Fruit fly (Drosophila melanogaster) whole organism, embryonic: ENCODE data around the gene RhoGAP18B.

ENCODE experiments used
- Antp ChIP-seq: fragments of 200-800 bp; sonication (Bioruptor generic); optimal IDR thresholded peaks from 3 replicates; lab custom pipeline; 2016; ENCODE audit warnings: missing biosample characterization, missing genetic modification characterization
- CG10543 ChIP-seq: fragments of 200-800 bp; sonication (Bioruptor generic); optimal IDR thresholded peaks from 3 replicates; lab custom pipeline; 2017; ENCODE audit warnings: missing biosample characterization, mild to moderate bottlenecking, missing genetic modification characterization, moderate library complexity
- CG11696 ChIP-seq: fragments of 200-800 bp; sonication (Bioruptor generic); IDR thresholded peaks from 2 replicates; pipeline ENCODE4 v1.3.6; 2022; ENCODE audit warnings: missing biosample characterization, missing genetic modification characterization
- CG12071 ChIP-seq: fragments of 200-800 bp; sonication (Bioruptor generic); optimal IDR thresholded peaks from 3 replicates; lab custom pipeline; 2018; ENCODE audit warnings: missing biosample characterization, mild to moderate bottlenecking, missing genetic modification characterization
- CG12219 ChIP-seq: fragments of 200-800 bp; sonication (Bioruptor generic); optimal IDR thresholded peaks from 3 replicates; lab custom pipeline; 2018; ENCODE audit warnings: missing biosample characterization, mild to moderate bottlenecking, missing genetic modification characterization
- CG13624 ChIP-seq: fragments of 200-800 bp; sonication (Bioruptor generic); optimal IDR thresholded peaks from 2 replicates; lab custom pipeline; 2016; ENCODE audit warnings: missing biosample characterization, missing genetic modification characterization
- CG16813 ChIP-seq: fragments of 200-800 bp; sonication (Bioruptor generic); IDR thresholded peaks from 3 replicates; pipeline ENCODE4 v1.3.6; 2022; ENCODE audit warnings: missing biosample characterization, missing genetic modification characterization; ENCODE audit not compliant: partially characterized antibody
- CG17359 ChIP-seq: fragments of 200-800 bp; sonication (Bioruptor generic); optimal IDR thresholded peaks from 3 replicates; lab custom pipeline; 2018; ENCODE audit warnings: missing biosample characterization, mild to moderate bottlenecking, missing genetic modification characterization, moderate library complexity
- CG17612 ChIP-seq: fragments of 200-800 bp; sonication (Bioruptor generic); IDR thresholded peaks from 2 replicates; pipeline ENCODE4 v1.3.6; 2022; ENCODE audit warnings: missing biosample characterization, missing genetic modification characterization
- CG2116 ChIP-seq: fragments of 200-800 bp; sonication (Bioruptor generic); optimal IDR thresholded peaks from 3 replicates; lab custom pipeline; 2018; ENCODE audit warnings: missing biosample characterization, mild to moderate bottlenecking, missing genetic modification characterization
- CG31365 ChIP-seq: fragments of 200-800 bp; sonication (Bioruptor generic); optimal IDR thresholded peaks from 2 replicates; lab custom pipeline; 2018; ENCODE audit warnings: missing biosample characterization, mild to moderate bottlenecking, missing genetic modification characterization
- CG3163 ChIP-seq: fragments of 200-800 bp; sonication (Bioruptor generic); optimal IDR thresholded peaks from 3 replicates; lab custom pipeline; 2016; ENCODE audit warnings: missing biosample characterization, missing genetic modification characterization
- CG4707 ChIP-seq: fragments of 200-800 bp; sonication (Bioruptor generic); optimal IDR thresholded peaks from 2 replicates; lab custom pipeline; 2018; ENCODE audit warnings: missing biosample characterization, mild to moderate bottlenecking, missing genetic modification characterization, moderate library complexity
- CG6683 ChIP-seq: fragments of 200-800 bp; sonication (Bioruptor generic); optimal IDR thresholded peaks from 2 replicates; lab custom pipeline; 2017; ENCODE audit warnings: missing biosample characterization, mild to moderate bottlenecking, missing genetic modification characterization, missing genetic modification reagents
- Dad ChIP-seq: fragments of 200-800 bp; sonication (Bioruptor generic); optimal IDR thresholded peaks from 3 replicates; lab custom pipeline; 2016; ENCODE audit warnings: missing biosample characterization, missing genetic modification characterization
- Dfd ChIP-seq, 2 experiments: fragments of >200 bp; optimal IDR thresholded peaks; 2 replicates each; lab custom pipeline; 2017; ENCODE audit warnings: missing biosample characterization in 2 of 2, missing genetic modification characterization in 2 of 2
- Dip3 ChIP-seq: fragments of 200-800 bp; sonication (Bioruptor generic); optimal IDR thresholded peaks from 3 replicates; lab custom pipeline; 2016; ENCODE audit warnings: missing biosample characterization, missing genetic modification characterization
- Hand ChIP-seq: fragments of 200-800 bp; sonication (Bioruptor generic); optimal IDR thresholded peaks from 2 replicates; lab custom pipeline; 2017; ENCODE audit warnings: mild to moderate bottlenecking, missing biosample characterization, missing genetic modification reagents, missing genetic modification characterization
- HmgZ ChIP-seq: fragments of 200-800 bp; sonication (Bioruptor generic); optimal IDR thresholded peaks from 2 replicates; lab custom pipeline; 2018; ENCODE audit warnings: missing biosample characterization, mild to moderate bottlenecking, missing genetic modification characterization
- Hsf ChIP-seq: fragments of 200-800 bp; sonication (Bioruptor generic); optimal IDR thresholded peaks from 3 replicates; lab custom pipeline; 2016; ENCODE audit warnings: missing biosample characterization, missing genetic modification characterization
- Meics ChIP-seq: fragments of 200-800 bp; sonication (Bioruptor generic); optimal IDR thresholded peaks from 2 replicates; lab custom pipeline; 2017; ENCODE audit warnings: missing biosample characterization, mild to moderate bottlenecking, missing genetic modification characterization
- Mes4 ChIP-seq: fragments of 200-800 bp; sonication (Bioruptor generic); optimal IDR thresholded peaks from 2 replicates; lab custom pipeline; 2016; ENCODE audit warnings: missing biosample characterization, missing genetic modification characterization
- Neu2 ChIP-seq: fragments of 200-800 bp; sonication (Bioruptor generic); optimal IDR thresholded peaks from 3 replicates; lab custom pipeline; 2016; ENCODE audit warnings: missing biosample characterization, missing genetic modification characterization, borderline replicate concordance
- Optix ChIP-seq: fragments of 200-800 bp; sonication (Bioruptor generic); IDR thresholded peaks from 3 replicates; pipeline ENCODE4 v1.3.6; 2022; ENCODE audit warnings: missing biosample characterization, missing genetic modification characterization
- Vsx1 ChIP-seq: fragments of 200-800 bp; sonication (Bioruptor generic); optimal IDR thresholded peaks from 2 replicates; lab custom pipeline; 2017; ENCODE audit warnings: missing biosample characterization, mild to moderate bottlenecking, missing genetic modification characterization, missing genetic modification reagents
- Xrp1 ChIP-seq: fragments of 200-800 bp; sonication (Bioruptor generic); IDR thresholded peaks from 2 replicates; pipeline ENCODE4 v1.3.6; 2022; ENCODE audit warnings: missing biosample characterization, missing genetic modification characterization
- ab ChIP-seq: fragments of 200-800 bp; sonication (Bioruptor generic); optimal IDR thresholded peaks from 2 replicates; lab custom pipeline; 2016; ENCODE audit warnings: missing biosample characterization, missing genetic modification characterization
- abd-A ChIP-seq: fragments of 200-800 bp; sonication (Bioruptor generic); optimal IDR thresholded peaks from 3 replicates; lab custom pipeline; 2019; ENCODE audit warnings: missing biosample characterization, mild to moderate bottlenecking, missing genetic modification characterization, moderate library complexity
- aop ChIP-seq: fragments of 200-800 bp; sonication (Bioruptor generic); IDR thresholded peaks from 2 replicates; pipeline ENCODE4 v1.3.6; 2022; ENCODE audit warnings: missing biosample characterization, missing genetic modification characterization
- ap ChIP-seq: fragments of 200-800 bp; sonication (Bioruptor generic); IDR thresholded peaks from 2 replicates; pipeline ENCODE4 v1.3.6; 2022; ENCODE audit warnings: missing biosample characterization, missing genetic modification characterization
- ato ChIP-seq: fragments of 200-800 bp; sonication (Bioruptor generic); IDR thresholded peaks from 2 replicates; pipeline ENCODE4 v1.3.6; 2022; ENCODE audit warnings: missing biosample characterization, missing genetic modification characterization; ENCODE audit not compliant: partially characterized antibody
- bab2 ChIP-seq: fragments of 200-800 bp; sonication (Bioruptor generic); optimal IDR thresholded peaks from 2 replicates; lab custom pipeline; 2016; ENCODE audit warnings: missing biosample characterization, missing genetic modification characterization
- bowl ChIP-seq: fragments of 200-800 bp; sonication (Bioruptor generic); IDR thresholded peaks from 2 replicates; pipeline ENCODE4 v1.3.6; 2022; ENCODE audit warnings: missing biosample characterization, missing genetic modification characterization
- br ChIP-seq: fragments of >200 bp; optimal IDR thresholded peaks from 2 replicates; lab custom pipeline; 2017
- cg ChIP-seq: fragments of 200-800 bp; sonication (Bioruptor generic); optimal IDR thresholded peaks from 3 replicates; lab custom pipeline; 2019; ENCODE audit warnings: missing biosample characterization, mild to moderate bottlenecking, missing genetic modification characterization, moderate library complexity
- chm ChIP-seq: fragments of 200-800 bp; sonication (Bioruptor generic); IDR thresholded peaks from 2 replicates; pipeline ENCODE4 v1.3.6; 2022; ENCODE audit warnings: missing biosample characterization, missing genetic modification characterization
- crol ChIP-seq: fragments of 200-800 bp; sonication (Bioruptor generic); IDR thresholded peaks from 2 replicates; pipeline ENCODE4 v1.3.6; 2022; ENCODE audit warnings: missing biosample characterization, missing genetic modification characterization
- dmrt11E ChIP-seq: fragments of 200-800 bp; sonication (Bioruptor generic); optimal IDR thresholded peaks from 3 replicates; lab custom pipeline; 2018; ENCODE audit warnings: missing biosample characterization, mild to moderate bottlenecking, missing genetic modification characterization, moderate library complexity
- gcm ChIP-seq: fragments of 200-800 bp; sonication (Bioruptor generic); optimal IDR thresholded peaks from 2 replicates; lab custom pipeline; 2019; ENCODE audit warnings: missing biosample characterization, mild to moderate bottlenecking, missing genetic modification characterization, moderate library complexity
- gsb-n ChIP-seq: fragments of 200-800 bp; sonication (Bioruptor generic); optimal IDR thresholded peaks from 3 replicates; lab custom pipeline; 2018; ENCODE audit warnings: missing biosample characterization, mild to moderate bottlenecking, missing genetic modification characterization
- hb ChIP-seq: fragments of 200-800 bp; sonication (Bioruptor generic); IDR thresholded peaks from 3 replicates; pipeline ENCODE4 v1.3.6; 2022; ENCODE audit warnings: missing biosample characterization, missing genetic modification characterization; ENCODE audit not compliant: partially characterized antibody
- hth ChIP-seq: fragments of >200 bp; optimal IDR thresholded peaks from 2 replicates; lab custom pipeline; 2017; ENCODE audit warnings: inconsistent platforms
- ind ChIP-seq: fragments of 200-800 bp; sonication (Bioruptor generic); optimal IDR thresholded peaks from 3 replicates; lab custom pipeline; 2016; ENCODE audit warnings: missing biosample characterization, missing genetic modification characterization
- nerfin-2 ChIP-seq: fragments of 200-800 bp; sonication (Bioruptor generic); IDR thresholded peaks from 2 replicates; pipeline ENCODE4 v1.3.6; 2022; ENCODE audit warnings: missing biosample characterization, missing genetic modification characterization; ENCODE audit not compliant: partially characterized antibody
- pzg ChIP-seq: fragments of 200-800 bp; sonication (Bioruptor generic); optimal IDR thresholded peaks from 3 replicates; lab custom pipeline; 2018; ENCODE audit warnings: missing biosample characterization, mild to moderate bottlenecking, missing genetic modification characterization, moderate library complexity
- row ChIP-seq: fragments of 200-800 bp; sonication (Bioruptor generic); IDR thresholded peaks from 3 replicates; pipeline ENCODE4 v1.3.6; 2022; ENCODE audit warnings: missing biosample characterization, missing genetic modification characterization
- sima ChIP-seq: fragments of 200-800 bp; sonication (Bioruptor generic); optimal IDR thresholded peaks from 2 replicates; lab custom pipeline; 2016; ENCODE audit warnings: missing biosample characterization, missing genetic modification characterization
- sna ChIP-seq: fragments of 200-800 bp; sonication (Bioruptor generic); IDR thresholded peaks from 2 replicates; pipeline ENCODE4 v1.3.6; 2022; ENCODE audit warnings: missing biosample characterization, missing genetic modification characterization; ENCODE audit not compliant: partially characterized antibody
- tio ChIP-seq: fragments of 200-800 bp; sonication (Bioruptor generic); optimal IDR thresholded peaks from 2 replicates; lab custom pipeline; 2017; ENCODE audit warnings: missing biosample characterization, missing genetic modification characterization, inconsistent platforms
- tx ChIP-seq: fragments of 200-800 bp; sonication (Bioruptor generic); optimal IDR thresholded peaks from 2 replicates; lab custom pipeline; 2016; ENCODE audit warnings: missing biosample characterization, missing genetic modification characterization
- vnd ChIP-seq: fragments of 200-800 bp; sonication (Bioruptor generic); IDR thresholded peaks from 3 replicates; pipeline ENCODE4 v1.3.6; 2022; ENCODE audit warnings: missing biosample characterization, missing genetic modification characterization; ENCODE audit not compliant: partially characterized antibody

RhoGAP18B gene

DNA sequence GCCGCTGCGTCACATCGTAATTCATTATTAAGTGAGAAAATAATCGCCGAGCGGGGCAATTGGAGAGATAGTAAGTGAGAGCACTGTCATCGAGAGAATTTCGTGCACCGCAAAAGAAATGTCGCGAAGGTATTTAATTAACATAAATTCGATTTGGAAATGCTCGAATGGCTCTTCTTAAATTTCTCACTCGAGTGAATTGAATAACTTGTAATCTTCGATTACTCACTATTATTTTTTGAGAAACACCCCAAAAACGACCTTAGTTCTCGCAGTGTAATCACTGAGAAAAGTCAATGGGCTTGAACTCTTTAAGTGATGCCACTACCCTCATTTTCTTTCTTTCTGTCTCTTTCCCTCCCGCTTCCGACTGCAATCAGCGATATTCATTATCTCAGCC is 11.9 kb downstream of the RhoGAP18B start (continued):
- TF ChIP-seq Vsx1 (GFP tag; lab: Kevin White, UChicago), result peak; percentile 45
- TF ChIP-seq Xrp1 (GFP tag; lab: Robert Waterston, UW), result peak; percentile 97
- TF ChIP-seq HmgZ (tag; lab: Kevin White, UChicago), result peak; percentile 46
- TF ChIP-seq hth (lab: Kevin White, UChicago), result no peak
- TF ChIP-seq tx (GFP tag; lab: Kevin White, UChicago), result peak; percentile 74
- TF ChIP-seq Dfd (GFP tag; optimal IDR thresholded peaks at IDR 0.05; lab: Kevin White, UChicago), result no peak
- peak; percentile 92 for TF ChIP-seq Optix (GFP tag; lab: Robert Waterston, UW)
- peak; percentile 47 for TF ChIP-seq crol (GFP tag; lab: Robert Waterston, UW)
- TF ChIP-seq row (GFP tag; lab: Robert Waterston, UW), result peak; percentile 87
- peak; percentile 93 for TF ChIP-seq gsb-n (tag; lab: Kevin White, UChicago)
- peak; percentile 44; the same call in 1 of the 2 replicates for TF ChIP-seq CG17612 (GFP tag; lab: Robert Waterston, UW)
- TF ChIP-seq CG11696, result no peak
- peak; percentile 78 for TF ChIP-seq tio
- TF ChIP-seq CG17359 (tag; lab: Kevin White, UChicago), result peak; percentile 90
- peak; percentile 59 for TF ChIP-seq CG31365
- peak; percentile 79 for TF ChIP-seq Antp (GFP tag; lab: Kevin White, UChicago)
- peak; percentile 88 for TF ChIP-seq gcm (GFP tag; lab: Kevin White, UChicago)
- peak; percentile 85 for TF ChIP-seq CG13624
- peak; percentile 94 for TF ChIP-seq bab2
- TF ChIP-seq sima (GFP tag; lab: Kevin White, UChicago), result peak; percentile 60
- peak; percentile 59; the same call in 1 of the 2 replicates for TF ChIP-seq bowl
- peak; percentile 61; the same call in 1 of the 2 replicates for TF ChIP-seq ap
- TF ChIP-seq ato (GFP tag; lab: Robert Waterston, UW), result no peak
- TF ChIP-seq abd-A (tag; lab: Kevin White, UChicago), result no peak
- peak; percentile 97 for TF ChIP-seq dmrt11E (tag; lab: Kevin White, UChicago)
- TF ChIP-seq pzg, result no peak
- no peak for TF ChIP-seq hb (GFP tag; lab: Robert Waterston, UW)
- TF ChIP-seq sna (GFP tag; lab: Robert Waterston, UW), result no peak
- peak; percentile 87 for TF ChIP-seq Hsf (GFP tag; lab: Kevin White, UChicago)
- TF ChIP-seq br (lab: Kevin White, UChicago), result no peak
- peak; percentile 57; the same call in 1 of the 2 replicates for TF ChIP-seq aop (GFP tag; lab: Robert Waterston, UW)
- TF ChIP-seq CG2116 (GFP tag; lab: Kevin White, UChicago), result peak; percentile 41
- peak; percentile 31 for TF ChIP-seq Dip3 (GFP tag; lab: Kevin White, UChicago)
- no peak for TF ChIP-seq CG16813 (GFP tag; lab: Robert Waterston, UW)
- TF ChIP-seq vnd, result no peak
- peak; percentile 67 for TF ChIP-seq ab (GFP tag; lab: Kevin White, UChicago)
- peak; percentile 6 for TF ChIP-seq Hand (GFP tag; lab: Kevin White, UChicago)
- TF ChIP-seq Mes4 (GFP tag; lab: Kevin White, UChicago), result peak; percentile 89
- TF ChIP-seq Meics (GFP tag; lab: Kevin White, UChicago), result peak; percentile 48
- no peak for TF ChIP-seq nerfin-2
- TF ChIP-seq Dad (GFP tag; lab: Kevin White, UChicago), result peak; percentile 89
- TF ChIP-seq CG12071, result peak; percentile 53
- peak; percentile 93 for TF ChIP-seq chm
- TF ChIP-seq CG6683, result peak; percentile 27
- peak; percentile 74 for TF ChIP-seq CG4707 (GFP tag; lab: Kevin White, UChicago)
- peak; percentile 81 for TF ChIP-seq CG3163 (GFP tag; lab: Kevin White, UChicago)
- TF ChIP-seq cg, result no peak
- peak; percentile 85 for TF ChIP-seq CG12219 (GFP tag; lab: Kevin White, UChicago)
- peak; percentile 71 for TF ChIP-seq ind
- peak; percentile 24 for TF ChIP-seq Neu2 (GFP tag; lab: Kevin White, UChicago)
- TF ChIP-seq CG10543 (GFP tag; lab: Kevin White, UChicago), result no peak
